Fruit fly (Drosophila melanogaster): ENCODE results near the gene tio.
A peak's percentile ranks its signal among the peaks of the same experiment; 100 is the strongest.

The tio gene

DNA sequence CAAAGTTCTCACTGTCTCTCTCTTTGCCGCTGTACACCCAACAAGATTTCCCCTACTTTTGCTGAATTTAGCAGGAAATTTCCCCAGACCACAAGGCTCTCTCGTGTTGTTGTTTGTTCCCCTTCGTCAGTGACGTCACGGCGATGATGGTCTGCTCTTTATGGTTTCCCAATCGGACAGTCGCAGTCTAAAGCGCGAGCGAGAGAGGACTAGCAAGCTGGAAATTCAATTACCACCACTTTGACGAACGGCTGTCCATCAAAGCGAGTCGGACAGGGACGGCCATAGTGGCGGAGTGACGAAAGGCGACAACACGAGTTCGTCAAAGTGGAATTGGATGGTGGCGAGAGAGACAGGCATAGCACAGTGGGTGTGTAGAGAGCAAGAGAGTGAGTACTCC, 5.4 kb downstream of the tio start (continued):
- TF ChIP-seq disco-r (GFP tag; optimal IDR thresholded peaks at IDR 0.05) (peak; percentile 16), Mrtf (GFP tag; IDR thresholded peaks at IDR 0.05) (no peak), CG3065 (GFP tag; optimal IDR thresholded peaks at IDR 0.05) (no peak), H15 (GFP tag; IDR thresholded peaks at IDR 0.05) (no peak), CG1529 (GFP tag; optimal IDR thresholded peaks at IDR 0.05) (no peak), Mad (GFP tag; optimal IDR thresholded peaks at IDR 0.05) (no peak), cad (GFP tag; optimal IDR thresholded peaks at IDR 0.05) (peak; percentile 86), Med (GFP tag) (no peak), CG30020 (tag; optimal IDR thresholded peaks at IDR 0.05) (no peak), ham (GFP tag; IDR thresholded peaks at IDR 0.05) (no peak), CG14050 (GFP tag; IDR thresholded peaks at IDR 0.05) (no peak), cwo (GFP tag; optimal IDR thresholded peaks at IDR 0.05) (no peak), CG13287 (GFP tag; IDR thresholded peaks at IDR 0.05; ENCODE audit: partially characterized antibody) (peak; percentile 61), klu (GFP tag; IDR thresholded peaks at IDR 0.05) (no peak), Ravus (GFP tag; IDR thresholded peaks at IDR 0.05) (no peak), CG8944 (GFP tag; optimal IDR thresholded peaks at IDR 0.05) (no peak), CG18262 (tag; optimal IDR thresholded peaks at IDR 0.05) (no peak), aop (GFP tag; IDR thresholded peaks at IDR 0.05) (no peak), Scr (GFP tag; IDR thresholded peaks at IDR 0.05; ENCODE audit: partially characterized antibody) (peak; percentile 61), tx (GFP tag; optimal IDR thresholded peaks at IDR 0.05) (no peak), E2f2 (GFP tag; IDR thresholded peaks at IDR 0.05) (0 out of 2 replicates have a peak, but pooled peaks have one; percentile 32), CG2129 (GFP tag; IDR thresholded peaks at IDR 0.05; ENCODE audit: partially characterized antibody) (no peak), pb (GFP tag; optimal IDR thresholded peaks at IDR 0.05) (peak; percentile 65), mirr (GFP tag; optimal IDR thresholded peaks at IDR 0.05) (peak; percentile 39), CG10366 (GFP tag; IDR thresholded peaks at IDR 0.05) (no peak), danr (GFP tag; IDR thresholded peaks at IDR 0.05) (no peak), CG2202 (tag; optimal IDR thresholded peaks at IDR 0.05) (no peak), CG14014 (GFP tag; IDR thresholded peaks at IDR 0.05) (no peak), eve (GFP tag; optimal IDR thresholded peaks at IDR 0.05) (no peak), CG9797 (GFP tag; optimal IDR thresholded peaks at IDR 0.05) (no peak), PHDP (tag; optimal IDR thresholded peaks at IDR 0.05) (no peak), Hand (GFP tag; optimal IDR thresholded peaks at IDR 0.05) (no peak), bbx (GFP tag; IDR thresholded peaks at IDR 0.05; ENCODE audit: partially characterized antibody) (peak; percentile 44; the same call in 1 of the 2 replicates), knrl (GFP tag; IDR thresholded peaks at IDR 0.05; ENCODE audit: partially characterized antibody) (peak; percentile 59; the same call in 2 of the 3 replicates), pum (GFP tag; optimal IDR thresholded peaks at IDR 0.05) (no peak), CG3995 (GFP tag; optimal IDR thresholded peaks at IDR 0.05) (no peak), CG3847 (GFP tag; IDR thresholded peaks at IDR 0.05) (no peak), CG8765 (GFP tag; IDR thresholded peaks at IDR 0.05) (no peak), CG11696 (GFP tag; IDR thresholded peaks at IDR 0.05) (no peak), CG17829 (tag; optimal IDR thresholded peaks at IDR 0.05) (peak; percentile 35), gem (tag; optimal IDR thresholded peaks at IDR 0.05) (no peak), vvl (GFP tag; IDR thresholded peaks at IDR 0.05) (no peak), Nf-YB (GFP tag; optimal IDR thresholded peaks at IDR 0.05) (peak; percentile 99), Nf-YC (tag; optimal IDR thresholded peaks at IDR 0.05) (peak; percentile 99), CG1603 (tag; optimal IDR thresholded peaks at IDR 0.05) (peak; percentile 35), Meics (GFP tag; optimal IDR thresholded peaks at IDR 0.05) (no peak), ac (GFP tag; optimal IDR thresholded peaks at IDR 0.05) (peak; percentile 48), CG7745 (tag; optimal IDR thresholded peaks at IDR 0.05) (peak; percentile 26), scrt (GFP tag; optimal IDR thresholded peaks at IDR 0.05) (no peak), Nf-YA (GFP tag; IDR thresholded peaks at IDR 0.05) (peak; percentile 93), CG16863 (GFP tag; optimal IDR thresholded peaks at IDR 0.05) (no peak), CG12155 (GFP tag; optimal IDR thresholded peaks at IDR 0.05) (no peak)

All from whole organism, embryonic.